Worm (Caenorhabditis elegans): ENCODE measurements around the gene M28.4.

DNA sequence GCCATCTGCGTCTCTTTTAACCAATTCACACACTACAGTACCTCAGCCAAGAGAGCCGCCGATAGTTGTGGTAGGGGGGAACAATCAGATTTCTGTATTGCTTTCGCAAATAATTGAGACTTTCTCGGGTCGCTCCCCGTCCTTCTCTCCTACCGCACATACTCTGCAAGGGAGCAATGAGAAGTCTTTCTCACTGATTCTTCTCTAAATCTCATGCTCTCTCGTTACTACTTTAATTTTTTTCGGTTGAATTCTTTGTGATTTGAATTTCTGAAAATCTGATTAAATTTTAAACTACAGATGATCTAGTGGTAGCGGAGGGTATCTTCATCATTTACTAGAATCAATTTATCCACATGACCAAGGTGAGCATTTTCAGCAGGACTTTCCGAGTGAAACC lies 31.8 kb downstream of the M28.4 start, which contains the start of gene ptb-1:
- TF ChIP-seq ama-1 (optimal IDR thresholded peaks at IDR 0.05) (no peak), pax-1 (tag; optimal IDR thresholded peaks at IDR 0.05) (no peak), fax-1 (tag; optimal IDR thresholded peaks at IDR 0.05) (no peak), sox-4 (tag; optimal IDR thresholded peaks at IDR 0.05) (no peak), elt-2 (tag; optimal IDR thresholded peaks at IDR 0.05) (no peak), lin-11 (tag; optimal IDR thresholded peaks at IDR 0.05) (no peak), elt-4 (tag; optimal IDR thresholded peaks at IDR 0.05) (no peak)
